Fruit fly (Drosophila melanogaster): ENCODE data around the gene scramb2.

Gene scramb2

DNA sequence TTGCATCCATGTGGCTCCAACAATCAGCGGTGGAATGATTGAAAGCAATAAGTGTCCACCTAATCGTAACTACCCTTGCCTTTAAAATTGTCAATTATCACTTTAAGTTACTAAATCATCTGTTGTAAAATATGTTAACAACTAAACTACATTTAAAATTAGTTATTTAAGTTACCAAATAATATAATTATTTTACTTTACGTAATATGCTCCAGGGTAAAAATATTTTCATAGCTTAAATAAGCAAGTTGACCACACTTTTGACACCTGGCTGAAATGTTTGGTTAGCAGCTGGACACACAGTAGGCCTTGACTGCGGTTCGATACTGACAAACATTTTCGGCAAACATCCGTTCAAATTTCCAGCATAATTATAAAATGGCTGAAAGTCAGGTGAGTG, 51.7 kb downstream of the scramb2 start, which contains the start of gene CG2113:
Gene CG2113 (plus strand): TSS at position 301 of the 400 bp plus-strand sequence.
- TF ChIP-seq CTCF (optimal IDR thresholded peaks at IDR 0.05) (no peak), CG8478 (optimal IDR thresholded peaks at IDR 0.05) (no peak)
